Fruit fly (Drosophila melanogaster): ENCODE measurements around the gene narya.

DNA sequence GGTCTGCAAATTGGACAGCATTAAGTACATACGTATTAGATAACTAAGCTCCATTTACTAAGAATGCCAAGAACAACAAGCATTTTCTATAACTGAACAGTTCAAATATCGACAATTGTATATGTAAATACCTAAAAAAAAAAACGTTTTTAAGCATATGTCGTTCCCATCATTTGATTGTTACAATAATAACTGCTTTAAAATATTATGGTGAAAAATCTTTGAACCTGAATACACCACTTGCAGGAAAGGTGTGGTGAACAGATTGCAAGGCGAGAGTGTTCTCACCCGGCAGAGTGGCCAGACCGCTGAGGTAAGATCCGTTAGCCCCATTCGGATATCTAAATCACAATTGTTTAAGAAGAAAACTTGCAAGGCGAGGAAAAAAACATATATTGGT is at the start of gene narya:
- no peak for TF ChIP-seq CG7101 (tag; optimal IDR thresholded peaks at IDR 0.05)
- TF ChIP-seq CG14711 (tag; optimal IDR thresholded peaks at IDR 0.05): no peak
- no peak for TF ChIP-seq kay (GFP tag; ENCODE audit: borderline replicate concordance)
- TF ChIP-seq tj (GFP tag; optimal IDR thresholded peaks at IDR 0.05): no peak
- no peak for TF ChIP-seq Crg-1 (GFP tag; optimal IDR thresholded peaks at IDR 0.05)
- no peak for TF ChIP-seq cic (GFP tag; optimal IDR thresholded peaks at IDR 0.05)
- TF ChIP-seq Hr96 (GFP tag; optimal IDR thresholded peaks at IDR 0.05): no peak
- TF ChIP-seq CG11617 (GFP tag; optimal IDR thresholded peaks at IDR 0.05): no peak
- TF ChIP-seq bab1 (GFP tag; optimal IDR thresholded peaks at IDR 0.05): no peak
- no peak for TF ChIP-seq CG5204 (GFP tag; optimal IDR thresholded peaks at IDR 0.05)
- no peak for TF ChIP-seq CG33017 (tag; optimal IDR thresholded peaks at IDR 0.05)
- TF ChIP-seq cnc (optimal IDR thresholded peaks at IDR 0.05): no peak

Data from whole organism, adult.